Worm (Caenorhabditis elegans) whole organism, L3 larva: ENCODE data around the gene Y42H9AR.5.

Experiments
- ZK546.5 ChIP-seq: sonication (generic microtip); optimal IDR thresholded peaks from 2 replicates; lab custom pipeline; 2017; ENCODE audit warnings: missing biosample characterization, missing genetic modification characterization
- aly-2 ChIP-seq: fragments of 150-350 bp; optimal IDR thresholded peaks from 2 replicates; lab custom pipeline; 2014; ENCODE audit warnings: missing biosample characterization, missing genetic modification characterization
- elt-3 ChIP-seq, 3 experiments: fragments of 150-350 bp in 1 of 3; sonication (generic microtip) in 2 of 3; optimal IDR thresholded peaks; 2 replicates in 2 of 3; 4 replicates in 1 of 3; lab custom pipeline; 2014 to 2017; ENCODE audit warnings: missing biosample characterization in 3 of 3, missing genetic modification characterization in 3 of 3
- mdl-1 ChIP-seq: fragments of 150-350 bp; optimal IDR thresholded peaks from 2 replicates; lab custom pipeline; 2014; ENCODE audit warnings: missing biosample characterization, missing genetic modification characterization
- nfya-1 ChIP-seq: sonication (generic microtip); optimal IDR thresholded peaks from 2 replicates; lab custom pipeline; 2017; ENCODE audit warnings: missing genetic modification characterization, mild to moderate bottlenecking, missing compliant biosample characterization, antibody characterized with exemption, moderate library complexity; ENCODE audit not compliant: insufficient read depth
- nhr-12 ChIP-seq: fragments of 150-350 bp; optimal IDR thresholded peaks from 2 replicates; lab custom pipeline; 2014; ENCODE audit warnings: missing biosample characterization, missing genetic modification characterization
- nhr-23 ChIP-seq: fragments of 150-350 bp; optimal IDR thresholded peaks from 2 replicates; lab custom pipeline; 2014; ENCODE audit warnings: missing biosample characterization, missing genetic modification reagents, missing genetic modification characterization
- nhr-28 ChIP-seq: fragments of 150-350 bp; optimal IDR thresholded peaks from 2 replicates; lab custom pipeline; 2014; ENCODE audit warnings: missing biosample characterization, missing genetic modification characterization
- nhr-76 ChIP-seq: fragments of 150-350 bp; sonication (generic microtip); optimal IDR thresholded peaks from 5 replicates; lab custom pipeline; 2014; ENCODE audit warnings: missing biosample characterization, missing genetic modification characterization
- pha-4 ChIP-seq: fragments of 150-350 bp; optimal IDR thresholded peaks from 2 replicates; lab custom pipeline; 2014; ENCODE audit warnings: missing biosample characterization, missing genetic modification reagents, missing genetic modification characterization
- pqm-1 ChIP-seq: fragments of 150-350 bp; optimal IDR thresholded peaks from 2 replicates; lab custom pipeline; 2017; ENCODE audit warnings: missing biosample characterization, missing genetic modification characterization, inconsistent platforms
- snpc-4 ChIP-seq: fragments of 150-350 bp; optimal IDR thresholded peaks from 2 replicates; lab custom pipeline; 2014; ENCODE audit warnings: missing biosample characterization, missing genetic modification characterization

DNA sequence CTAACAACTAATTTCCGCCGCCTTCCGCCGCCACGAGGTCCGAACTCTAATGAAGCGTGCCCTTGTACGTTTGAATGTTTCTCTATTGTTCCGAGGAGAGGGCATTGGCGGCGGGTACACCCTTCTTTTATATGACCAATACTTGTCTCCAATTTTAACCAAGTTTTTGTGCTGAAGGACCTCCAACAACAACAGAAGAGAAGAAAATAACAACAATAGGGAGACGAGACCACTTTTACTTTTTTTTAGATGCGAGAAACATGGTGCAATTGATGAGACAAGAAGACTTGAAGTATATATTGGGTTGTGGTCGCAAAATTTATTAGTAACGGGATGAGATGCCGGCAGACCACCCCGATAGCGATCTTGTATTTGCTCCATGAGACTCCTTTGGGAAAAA is 31.4 kb upstream of the Y42H9AR.5 start:
- TF ChIP-seq nhr-23 (no peak), elt-3 (tag; optimal IDR thresholded peaks at IDR 0.05; lab: Kevin White, UChicago) (no peak), aly-2 (no peak), nhr-12 (no peak), mdl-1 (tag; lab: Kevin White, UChicago) (no peak), snpc-4 (tag; lab: Kevin White, UChicago) (no peak), nhr-28 (tag; lab: Kevin White, UChicago) (no peak), nhr-76 (tag; lab: Kevin White, UChicago) (no peak), pqm-1 (tag; lab: Kevin White, UChicago) (no peak), ZK546.5 (no peak), nfya-1 (tag; lab: Kevin White, UChicago) (no peak), pha-4 (tag; lab: Kevin White, UChicago) (no peak)
